Fruit fly (Drosophila melanogaster) whole organism, embryonic: ENCODE results near the gene Sfp33A3.

Source experiments
- BEAF-32 ChIP-seq: fragments of 200-800 bp; sonication (Bioruptor generic); optimal IDR thresholded peaks from 3 replicates; lab custom pipeline; 2017; ENCODE audit warnings: missing biosample characterization, missing genetic modification characterization, mild to moderate bottlenecking, moderate library complexity, missing genetic modification reagents
- CG12942 ChIP-seq: fragments of 200-800 bp; sonication (Bioruptor generic); optimal IDR thresholded peaks from 3 replicates; lab custom pipeline; 2016; ENCODE audit warnings: missing biosample characterization, missing genetic modification characterization
- CG15073 ChIP-seq: fragments of 200-800 bp; sonication (Bioruptor generic); optimal IDR thresholded peaks from 2 replicates; lab custom pipeline; 2016; ENCODE audit warnings: missing biosample characterization, missing genetic modification characterization
- CG16813 ChIP-seq: fragments of 200-800 bp; sonication (Bioruptor generic); IDR thresholded peaks from 3 replicates; pipeline ENCODE4 v1.3.6; 2022; ENCODE audit warnings: missing biosample characterization, missing genetic modification characterization; ENCODE audit not compliant: partially characterized antibody
- CG2129 ChIP-seq: fragments of 200-800 bp; sonication (Bioruptor generic); IDR thresholded peaks from 2 replicates; pipeline ENCODE4 v1.3.6; 2022; ENCODE audit warnings: missing biosample characterization, missing genetic modification characterization; ENCODE audit not compliant: partially characterized antibody
- CG4707 ChIP-seq: fragments of 200-800 bp; sonication (Bioruptor generic); optimal IDR thresholded peaks from 2 replicates; lab custom pipeline; 2018; ENCODE audit warnings: missing biosample characterization, mild to moderate bottlenecking, missing genetic modification characterization, moderate library complexity
- CG6254 ChIP-seq: fragments of 200-800 bp; sonication (Bioruptor generic); optimal IDR thresholded peaks from 3 replicates; lab custom pipeline; 2017; ENCODE audit warnings: mild to moderate bottlenecking, missing biosample characterization, missing genetic modification reagents, missing genetic modification characterization
- CG6683 ChIP-seq: fragments of 200-800 bp; sonication (Bioruptor generic); optimal IDR thresholded peaks from 2 replicates; lab custom pipeline; 2017; ENCODE audit warnings: missing biosample characterization, mild to moderate bottlenecking, missing genetic modification characterization, missing genetic modification reagents
- CG6854 ChIP-seq: fragments of 200-800 bp; sonication (Bioruptor generic); optimal IDR thresholded peaks from 3 replicates; lab custom pipeline; 2017; ENCODE audit warnings: missing biosample characterization, mild to moderate bottlenecking, missing genetic modification characterization
- CG7786 ChIP-seq: fragments of 200-800 bp; sonication (Bioruptor generic); optimal IDR thresholded peaks from 2 replicates; lab custom pipeline; 2016; ENCODE audit warnings: missing biosample characterization, missing genetic modification characterization
- CG7928 ChIP-seq: fragments of 200-800 bp; sonication (Bioruptor generic); optimal IDR thresholded peaks from 2 replicates; lab custom pipeline; 2017; ENCODE audit warnings: missing biosample characterization, mild to moderate bottlenecking, missing genetic modification characterization
- CG9215 ChIP-seq: fragments of 200-800 bp; sonication (Bioruptor generic); IDR thresholded peaks from 2 replicates; pipeline ENCODE4 v1.3.6; 2022; ENCODE audit warnings: missing biosample characterization, missing genetic modification characterization
- CG9797 ChIP-seq: fragments of 200-800 bp; sonication (Bioruptor generic); optimal IDR thresholded peaks from 3 replicates; lab custom pipeline; 2018; ENCODE audit warnings: missing biosample characterization, mild to moderate bottlenecking, missing genetic modification characterization
- Dip2 ChIP-seq: fragments of 200-800 bp; sonication (Bioruptor generic); IDR thresholded peaks from 2 replicates; pipeline ENCODE4 v1.3.6; 2022; ENCODE audit warnings: missing biosample characterization, missing genetic modification characterization
- Dip3 ChIP-seq: fragments of 200-800 bp; sonication (Bioruptor generic); optimal IDR thresholded peaks from 3 replicates; lab custom pipeline; 2016; ENCODE audit warnings: missing biosample characterization, missing genetic modification characterization
- Dll ChIP-seq: fragments of 200-800 bp; sonication (Bioruptor generic); IDR thresholded peaks from 4 replicates; pipeline ENCODE4 v1.3.6; 2022; ENCODE audit warnings: missing biosample characterization, missing genetic modification characterization; ENCODE audit not compliant: partially characterized antibody
- HHEX ChIP-seq: fragments of 200-800 bp; sonication (Bioruptor generic); optimal IDR thresholded peaks from 3 replicates; lab custom pipeline; 2017; ENCODE audit warnings: missing biosample characterization, mild to moderate bottlenecking, missing genetic modification characterization, missing genetic modification reagents
- HmgZ ChIP-seq: fragments of 200-800 bp; sonication (Bioruptor generic); optimal IDR thresholded peaks from 2 replicates; lab custom pipeline; 2018; ENCODE audit warnings: missing biosample characterization, mild to moderate bottlenecking, missing genetic modification characterization
- Hr51 ChIP-seq, 2 experiments: fragments of 200-800 bp; sonication (Bioruptor generic); optimal IDR thresholded peaks; 2 replicates in 1 of 2; 3 replicates in 1 of 2; lab custom pipeline; 2016 to 2018; ENCODE audit warnings: missing biosample characterization in 2 of 2, missing genetic modification characterization in 2 of 2, mild to moderate bottlenecking in 1 of 2, moderate library complexity in 1 of 2
- Hsf ChIP-seq: fragments of 200-800 bp; sonication (Bioruptor generic); optimal IDR thresholded peaks from 3 replicates; lab custom pipeline; 2016; ENCODE audit warnings: missing biosample characterization, missing genetic modification characterization
- Mes4 ChIP-seq: fragments of 200-800 bp; sonication (Bioruptor generic); optimal IDR thresholded peaks from 2 replicates; lab custom pipeline; 2016; ENCODE audit warnings: missing biosample characterization, missing genetic modification characterization
- Opbp ChIP-seq: fragments of 200-800 bp; sonication (Bioruptor generic); IDR thresholded peaks from 3 replicates; pipeline ENCODE4 v1.3.6; 2022; ENCODE audit warnings: missing biosample characterization, missing genetic modification characterization; ENCODE audit not compliant: partially characterized antibody
- Sox100B ChIP-seq: fragments of 200-800 bp; sonication (Bioruptor generic); optimal IDR thresholded peaks from 3 replicates; lab custom pipeline; 2018; ENCODE audit warnings: missing biosample characterization, mild to moderate bottlenecking, missing genetic modification characterization
- Sry-δ ChIP-seq: fragments of 200-800 bp; sonication (Bioruptor generic); optimal IDR thresholded peaks from 2 replicates; lab custom pipeline; 2016; ENCODE audit warnings: missing biosample characterization, missing genetic modification characterization
- Vsx1 ChIP-seq: fragments of 200-800 bp; sonication (Bioruptor generic); optimal IDR thresholded peaks from 2 replicates; lab custom pipeline; 2017; ENCODE audit warnings: missing biosample characterization, mild to moderate bottlenecking, missing genetic modification characterization, missing genetic modification reagents
- Xbp1 ChIP-seq: fragments of 200-800 bp; sonication (Bioruptor generic); optimal IDR thresholded peaks from 3 replicates; lab custom pipeline; 2016; ENCODE audit warnings: missing biosample characterization, mild to moderate bottlenecking, missing genetic modification characterization
- amos ChIP-seq: fragments of 200-800 bp; sonication (Bioruptor generic); IDR thresholded peaks from 2 replicates; pipeline ENCODE4 v1.3.6; 2022; ENCODE audit warnings: missing biosample characterization, missing genetic modification characterization; ENCODE audit not compliant: partially characterized antibody
- cg ChIP-seq: fragments of 200-800 bp; sonication (Bioruptor generic); optimal IDR thresholded peaks from 3 replicates; lab custom pipeline; 2019; ENCODE audit warnings: missing biosample characterization, mild to moderate bottlenecking, missing genetic modification characterization, moderate library complexity
- chm ChIP-seq: fragments of 200-800 bp; sonication (Bioruptor generic); IDR thresholded peaks from 2 replicates; pipeline ENCODE4 v1.3.6; 2022; ENCODE audit warnings: missing biosample characterization, missing genetic modification characterization
- corto ChIP-seq: fragments of 200-800 bp; sonication (Bioruptor generic); optimal IDR thresholded peaks from 2 replicates; lab custom pipeline; 2016; ENCODE audit warnings: missing biosample characterization, mild to moderate bottlenecking, missing genetic modification characterization, moderate library complexity
- fru ChIP-seq: fragments of >200 bp; optimal IDR thresholded peaks from 2 replicates; lab custom pipeline; 2017
- gcm ChIP-seq: fragments of 200-800 bp; sonication (Bioruptor generic); optimal IDR thresholded peaks from 2 replicates; lab custom pipeline; 2019; ENCODE audit warnings: missing biosample characterization, mild to moderate bottlenecking, missing genetic modification characterization, moderate library complexity
- gem ChIP-seq: fragments of 200-800 bp; sonication (Bioruptor generic); optimal IDR thresholded peaks from 2 replicates; lab custom pipeline; 2019; ENCODE audit warnings: missing biosample characterization, mild to moderate bottlenecking, missing genetic modification characterization, moderate library complexity
- gt ChIP-seq: fragments of 200-800 bp; sonication (Bioruptor generic); IDR thresholded peaks from 2 replicates; pipeline ENCODE4 v1.3.6; 2022; ENCODE audit warnings: missing biosample characterization, missing genetic modification characterization
- insv ChIP-seq, 2 experiments: fragments of 200-800 bp; sonication (Bioruptor generic); optimal IDR thresholded peaks; 3 replicates each; lab custom pipeline; 2016 to 2018; ENCODE audit warnings: missing biosample characterization in 2 of 2, missing genetic modification characterization in 2 of 2
- luna ChIP-seq: fragments of 200-800 bp; sonication (Bioruptor generic); optimal IDR thresholded peaks from 2 replicates; lab custom pipeline; 2016; ENCODE audit warnings: missing biosample characterization, missing genetic modification characterization
- org-1 ChIP-seq: fragments of 200-800 bp; sonication (Bioruptor generic); optimal IDR thresholded peaks from 2 replicates; lab custom pipeline; 2017; ENCODE audit warnings: missing biosample characterization, missing genetic modification characterization
- pros ChIP-seq: fragments of 200-800 bp; sonication (Bioruptor generic); optimal IDR thresholded peaks from 3 replicates; lab custom pipeline; 2019; ENCODE audit warnings: missing biosample characterization, mild to moderate bottlenecking, missing genetic modification characterization, moderate library complexity
- sc ChIP-seq, 3 experiments: fragments of >200 bp in 2 of 3; fragments of 200-800 bp in 1 of 3; sonication (Bioruptor generic) in 1 of 3; optimal IDR thresholded peaks; 2 replicates in 2 of 3; 3 replicates in 1 of 3; lab custom pipeline; 2017; ENCODE audit warnings: mild to moderate bottlenecking in 1 of 3, missing biosample characterization in 1 of 3, missing genetic modification characterization in 1 of 3, missing genetic modification reagents in 1 of 3
- schlank ChIP-seq: fragments of 200-800 bp; sonication (Bioruptor generic); optimal IDR thresholded peaks from 2 replicates; lab custom pipeline; 2018; ENCODE audit warnings: missing biosample characterization, mild to moderate bottlenecking, missing genetic modification characterization
- sim ChIP-seq: fragments of 200-800 bp; sonication (Bioruptor generic); IDR thresholded peaks from 2 replicates; pipeline ENCODE4 v1.3.6; 2022; ENCODE audit warnings: missing biosample characterization, missing genetic modification characterization
- stwl ChIP-seq: fragments of 200-800 bp; sonication (Bioruptor generic); optimal IDR thresholded peaks from 3 replicates; lab custom pipeline; 2018; ENCODE audit warnings: missing biosample characterization, mild to moderate bottlenecking, missing genetic modification characterization, moderate library complexity
- sug ChIP-seq: fragments of 200-800 bp; optimal IDR thresholded peaks from 2 replicates; lab custom pipeline; 2019; ENCODE audit warnings: missing biosample characterization, mild to moderate bottlenecking, missing genetic modification characterization, moderate library complexity
- tgo ChIP-seq: fragments of 200-800 bp; sonication (Bioruptor generic); IDR thresholded peaks from 3 replicates; pipeline ENCODE4 v1.3.6; 2022; ENCODE audit warnings: missing biosample characterization, missing genetic modification characterization
- ttk ChIP-seq: fragments of 200-800 bp; sonication (Bioruptor generic); IDR thresholded peaks from 2 replicates; pipeline ENCODE4 v2.1.2; 2022; ENCODE audit warnings: missing biosample characterization, missing genetic modification characterization
- vnd ChIP-seq: fragments of 200-800 bp; sonication (Bioruptor generic); IDR thresholded peaks from 3 replicates; pipeline ENCODE4 v1.3.6; 2022; ENCODE audit warnings: missing biosample characterization, missing genetic modification characterization; ENCODE audit not compliant: partially characterized antibody
- zen ChIP-seq: fragments of 200-800 bp; sonication (Bioruptor generic); optimal IDR thresholded peaks from 3 replicates; lab custom pipeline; 2018; ENCODE audit warnings: missing biosample characterization, mild to moderate bottlenecking, missing genetic modification characterization, moderate library complexity
- zfh2 ChIP-seq: fragments of 200-800 bp; sonication (Bioruptor generic); optimal IDR thresholded peaks from 2 replicates; lab custom pipeline; 2016; ENCODE audit warnings: missing biosample characterization, missing genetic modification characterization

The Sfp33A3 gene

DNA sequence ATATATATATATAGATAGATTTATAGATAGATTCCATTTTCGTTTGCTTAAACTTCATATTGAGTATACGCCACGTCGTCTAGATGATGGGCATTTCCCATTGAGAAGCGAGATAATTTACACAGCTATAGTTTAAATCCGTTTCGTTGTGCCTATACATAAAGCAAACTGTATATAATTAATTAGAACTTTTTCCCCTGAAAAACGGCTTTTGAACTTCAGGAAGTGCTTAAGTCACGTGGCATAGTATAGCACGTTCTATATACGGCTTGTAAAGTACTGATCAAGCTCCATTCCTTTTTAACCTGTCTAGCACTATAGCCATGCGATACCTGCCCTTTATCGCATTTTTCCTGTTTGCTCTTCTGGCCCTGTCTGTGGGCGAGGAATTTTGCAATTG is at the start of gene Sfp33A3:
Gene Sfp33A3 (plus strand): TSS at position 301 of the 400 bp plus-strand sequence.
- TF ChIP-seq sim (GFP tag; lab: Robert Waterston, UW) (no peak), sc (optimal IDR thresholded peaks at IDR 0.05; lab: Kevin White, UChicago) (no peak), sc (GFP tag; optimal IDR thresholded peaks at IDR 0.05; lab: Kevin White, UChicago) (no peak), CG7786 (GFP tag; lab: Kevin White, UChicago) (no peak), Hr51 (GFP tag; optimal IDR thresholded peaks at IDR 0.05; lab: Kevin White, UChicago) (no peak), Vsx1 (no peak), CG6854 (no peak), Hsf (no peak), org-1 (GFP tag; lab: Kevin White, UChicago) (no peak), CG9797 (GFP tag; lab: Kevin White, UChicago) (no peak), tgo (no peak), schlank (tag; lab: Kevin White, UChicago) (no peak), Sox100B (no peak), CG9215 (no peak), ttk (no peak), stwl (no peak), Dip3 (no peak), zfh2 (GFP tag; lab: Kevin White, UChicago) (no peak)
- TF ChIP-seq, all 482 proteins: peak for 0

DNA sequence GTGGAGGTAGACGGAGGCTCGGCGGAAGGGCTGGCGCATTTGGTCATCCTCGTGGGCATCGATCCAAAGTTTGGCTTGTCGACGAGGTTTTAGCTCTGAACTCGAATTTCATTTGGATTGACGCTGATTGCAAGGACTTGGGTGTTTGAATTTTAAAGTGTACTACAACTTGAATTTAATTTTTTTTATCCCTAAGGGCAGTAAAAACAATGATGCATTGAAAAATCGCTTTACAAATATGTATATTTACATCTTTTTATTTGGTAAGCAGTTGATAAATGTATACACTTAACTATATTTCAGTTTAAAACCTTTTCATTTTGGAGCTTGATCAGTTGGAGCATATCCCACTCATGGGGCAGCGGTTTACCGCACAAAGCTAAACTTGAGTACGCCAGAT is 47.4 kb upstream of the Sfp33A3 start, which contains the start of gene Tsp33B:
Gene Tsp33B (minus strand): TSS at position 101 of the 400 bp plus-strand sequence.
- TF ChIP-seq gem (tag; lab: Kevin White, UChicago): no peak
- no peak for TF ChIP-seq Hr51 (GFP tag; optimal IDR thresholded peaks at IDR 0.05; lab: Kevin White, UChicago)
- TF ChIP-seq luna (GFP tag; lab: Kevin White, UChicago): no peak
- TF ChIP-seq sug (tag; lab: Kevin White, UChicago): no peak
- TF ChIP-seq Mes4 (GFP tag; lab: Kevin White, UChicago): no peak
- no peak for TF ChIP-seq gcm (GFP tag; lab: Kevin White, UChicago)
- TF ChIP-seq CG6683 (GFP tag; lab: Kevin White, UChicago): no peak
- no peak for TF ChIP-seq cg (GFP tag; lab: Kevin White, UChicago)
- no peak for TF ChIP-seq vnd (GFP tag; lab: Robert Waterston, UW)
- no peak for TF ChIP-seq CG4707
- no peak for TF ChIP-seq gt
- TF ChIP-seq Dip2 (GFP tag; lab: Robert Waterston, UW): no peak

dm6 chr2L:11793986-11794385 is 45.7 kb upstream of the Sfp33A3 start, which contains the start of gene CG14937:
TSS of gene CG14937 (minus strand) at chr2L:11794086.
- TF ChIP-seq BEAF-32 (GFP tag; lab: Kevin White, UChicago) (peak; percentile 36), stwl (peak; percentile 9), amos (peak; percentile 40; the same call in 1 of the 2 replicates), HHEX (GFP tag; lab: Kevin White, UChicago) (no peak), Dll (GFP tag; lab: Robert Waterston, UW) (peak; percentile 41; the same call in 1 of the 4 replicates), pros (GFP tag; lab: Kevin White, UChicago) (peak; percentile 1), zen (tag; lab: Kevin White, UChicago) (peak; percentile 76), corto (GFP tag; lab: Kevin White, UChicago) (no peak), CG6254 (GFP tag; lab: Kevin White, UChicago) (no peak), insv (GFP tag; optimal IDR thresholded peaks at IDR 0.05; lab: Kevin White, UChicago) (peak in 1 of 2 experiments; percentile 1), Sry-δ (GFP tag; lab: Kevin White, UChicago) (peak; percentile 42), HmgZ (tag; lab: Kevin White, UChicago) (no peak), CG12942 (GFP tag; lab: Kevin White, UChicago) (no peak), Xbp1 (GFP tag; lab: Kevin White, UChicago) (no peak), fru (no peak), CG15073 (no peak), Opbp (no peak), CG16813 (GFP tag; lab: Robert Waterston, UW) (peak; percentile 45; the same call in 1 of the 3 replicates), luna (GFP tag; lab: Kevin White, UChicago) (no peak), CG2129 (GFP tag; lab: Robert Waterston, UW) (peak; percentile 27; the same call in 1 of the 2 replicates), CG7928 (GFP tag; lab: Kevin White, UChicago) (no peak), chm (GFP tag; lab: Robert Waterston, UW) (no peak)
